Worm (Caenorhabditis elegans): ENCODE measurements around the gene W09H1.3.

DNA sequence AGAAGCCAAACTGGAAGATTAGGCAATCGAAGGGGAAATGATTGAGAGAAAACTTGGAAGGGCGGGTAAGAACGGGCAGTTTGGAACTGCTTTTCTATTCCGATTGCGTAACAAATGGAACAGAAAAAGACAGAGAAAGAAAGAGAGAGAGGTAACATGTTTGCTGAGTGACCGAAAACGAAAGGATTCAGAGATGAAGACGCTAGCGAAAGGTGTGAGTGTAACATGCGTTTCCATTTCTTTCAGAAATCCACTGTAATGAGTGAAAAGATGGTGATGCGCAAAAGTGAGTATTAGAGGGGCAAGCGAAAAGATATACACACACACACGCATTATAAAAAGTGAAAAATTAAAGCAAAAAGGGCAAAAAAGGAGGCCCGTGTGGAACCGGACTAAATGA is 16.7 kb upstream of the W09H1.3 start:
- TF ChIP-seq lin-11 (tag; optimal IDR thresholded peaks at IDR 0.05), result no peak
- TF ChIP-seq unc-86 (tag; optimal IDR thresholded peaks at IDR 0.05), result no peak
- TF ChIP-seq rnt-1 (tag; optimal IDR thresholded peaks at IDR 0.05), result no peak
- no peak for TF ChIP-seq ceh-6 (GFP tag; optimal IDR thresholded peaks at IDR 0.05)
- TF ChIP-seq elt-2 (tag; optimal IDR thresholded peaks at IDR 0.05), result no peak
- TF ChIP-seq ceh-18 (tag; optimal IDR thresholded peaks at IDR 0.05), result no peak
- no peak for TF ChIP-seq unc-3 (GFP tag; conservative IDR thresholded peaks at IDR 0.05)
- TF ChIP-seq unc-3 (tag; optimal IDR thresholded peaks at IDR 0.05), result no peak
- no peak for TF ChIP-seq fkh-10 (GFP tag; optimal IDR thresholded peaks at IDR 0.05)
